Worm (Caenorhabditis elegans): ENCODE data around the gene pisy-1.

DNA sequence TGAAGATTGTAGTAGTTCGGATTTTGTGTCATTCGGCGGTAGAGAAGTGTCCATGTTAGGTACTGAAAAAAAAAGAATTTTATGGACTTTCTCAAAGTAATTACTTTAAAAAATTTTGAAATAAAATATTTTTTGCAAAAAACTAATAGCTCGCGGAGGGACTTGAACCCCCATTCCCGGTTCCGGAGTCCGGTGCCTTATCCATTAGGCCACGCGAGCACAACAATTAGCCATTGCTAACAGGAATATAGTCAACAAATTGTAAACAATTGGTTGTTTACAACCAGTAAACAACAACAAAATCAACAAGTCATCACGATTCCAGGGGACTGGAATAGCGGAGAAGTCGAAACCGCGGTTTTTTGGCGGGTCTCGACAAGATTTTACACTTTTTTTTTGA lies 9.5 kb downstream of the pisy-1 start:
- TF ChIP-seq mes-2 (tag; optimal IDR thresholded peaks at IDR 0.05; ENCODE audit: poor library complexity, severe bottlenecking) (no peak), snpc-4 (tag; optimal IDR thresholded peaks at IDR 0.05) (no peak), F44E2.7 (GFP tag; IDR thresholded peaks at IDR 0.05) (no peak), nhr-10 (tag; optimal IDR thresholded peaks at IDR 0.05) (no peak), nhr-42 (GFP tag; IDR thresholded peaks at IDR 0.05) (no peak), fos-1 (tag; optimal IDR thresholded peaks at IDR 0.05) (no peak), duxl-1 (tag; optimal IDR thresholded peaks at IDR 0.05; ENCODE audit: poor library complexity) (no peak), spr-3 (GFP tag; optimal IDR thresholded peaks at IDR 0.05) (no peak), unc-39 (tag; optimal IDR thresholded peaks at IDR 0.05) (no peak), ctbp-1 (GFP tag; IDR thresholded peaks at IDR 0.05) (no peak), daf-19 (GFP tag; conservative IDR thresholded peaks at IDR 0.05) (no peak), lin-15B (tag; optimal IDR thresholded peaks at IDR 0.05) (no peak), zip-11 (GFP tag; IDR thresholded peaks at IDR 0.05) (no peak), ama-1 (optimal IDR thresholded peaks at IDR 0.05) (no peak)
